Worm (Caenorhabditis elegans) whole organism, midembryonic: ENCODE measurements around the gene C04G2.5.
A peak's percentile ranks its signal among the peaks of the same experiment; 100 is the strongest.

Experiments used
- T22C8.4 ChIP-seq: fragments of 200-800 bp; sonication (Bioruptor generic); IDR thresholded peaks from 2 replicates; pipeline ENCODE4 v1.3.6; 2022; ENCODE audit warnings: missing genetic modification characterization, missing compliant biosample characterization
- cog-1 ChIP-seq: sonication (generic microtip); optimal IDR thresholded peaks from 2 replicates; lab custom pipeline; 2016; ENCODE audit warnings: missing genetic modification characterization, missing compliant biosample characterization
- flt-1 ChIP-seq: fragments of 200-800 bp; sonication (Bioruptor generic); IDR thresholded peaks from 2 replicates; pipeline ENCODE4 v1.3.6; 2022; ENCODE audit warnings: missing genetic modification characterization, missing compliant biosample characterization
- klf-2 ChIP-seq: fragments of 200-800 bp; sonication (Bioruptor generic); conservative IDR thresholded peaks from 2 replicates; pipeline ENCODE4 v1.3.6; 2022; ENCODE audit warnings: missing genetic modification reagents, missing genetic modification characterization, missing compliant biosample characterization
- med-1 ChIP-seq: sonication (generic microtip); optimal IDR thresholded peaks from 2 replicates; lab custom pipeline; 2017; ENCODE audit warnings: missing genetic modification characterization, mild to moderate bottlenecking, missing compliant biosample characterization, antibody characterized with exemption, missing genetic modification reagents; ENCODE audit not compliant: insufficient read depth
- ref-1 ChIP-seq: fragments of 200-800 bp; sonication (Bioruptor generic); conservative IDR thresholded peaks from 2 replicates; pipeline ENCODE4 v1.3.6; 2022; ENCODE audit warnings: missing genetic modification reagents, missing genetic modification characterization, missing compliant biosample characterization
- tab-1 ChIP-seq: fragments of 200-800 bp; sonication (Bioruptor generic); IDR thresholded peaks from 2 replicates; pipeline ENCODE4 v1.3.6; 2022; ENCODE audit warnings: missing genetic modification characterization, missing compliant biosample characterization
- ztf-23 ChIP-seq: fragments of 200-800 bp; sonication (Bioruptor generic); IDR thresholded peaks from 2 replicates; pipeline ENCODE4 v1.3.6; 2022; ENCODE audit warnings: missing genetic modification reagents, missing genetic modification characterization, missing compliant biosample characterization
- ztf-29 ChIP-seq: fragments of 200-800 bp; sonication (Bioruptor generic); IDR thresholded peaks from 2 replicates; pipeline ENCODE4 v1.3.6; 2022; ENCODE audit warnings: missing genetic modification reagents, missing genetic modification characterization, missing compliant biosample characterization

Gene C04G2.5

DNA sequence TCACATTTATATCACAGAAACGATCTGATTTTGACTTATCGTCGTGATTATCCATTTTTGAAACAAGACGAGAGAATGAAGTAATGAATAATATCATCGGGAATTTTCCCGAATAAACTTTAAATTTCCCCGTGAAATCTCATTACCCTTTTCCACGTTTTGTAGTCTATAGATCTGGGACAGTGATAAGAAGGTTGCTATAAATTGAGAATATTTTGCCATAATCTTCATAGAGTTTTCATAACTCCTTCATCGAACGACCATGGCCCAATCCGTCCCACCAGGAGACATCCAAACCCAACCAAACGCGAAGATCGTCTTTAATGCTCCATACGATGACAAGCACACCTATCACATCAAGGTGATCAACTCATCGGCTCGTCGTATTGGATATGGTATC, at the start of gene C04G2.5, which contains the start of gene msp-36:
Gene C04G2.5 (minus strand): TSS at position 101 of the 400 bp plus-strand sequence.
Gene msp-36 (plus strand): TSS at position 263 of the 400 bp plus-strand sequence.
- TF ChIP-seq T22C8.4 (GFP tag; lab: Robert Waterston, UW) (no peak), tab-1 (GFP tag; lab: Robert Waterston, UW) (no peak), ztf-29 (no peak), cog-1 (tag; lab: Kevin White, UChicago) (no peak), ref-1 (GFP tag; lab: Robert Waterston, UW) (no peak), ztf-23 (no peak), med-1 (GFP tag; lab: Kevin White, UChicago) (no peak), klf-2 (GFP tag; lab: Robert Waterston, UW) (no peak), flt-1 (GFP tag; lab: Robert Waterston, UW) (no peak)

DNA sequence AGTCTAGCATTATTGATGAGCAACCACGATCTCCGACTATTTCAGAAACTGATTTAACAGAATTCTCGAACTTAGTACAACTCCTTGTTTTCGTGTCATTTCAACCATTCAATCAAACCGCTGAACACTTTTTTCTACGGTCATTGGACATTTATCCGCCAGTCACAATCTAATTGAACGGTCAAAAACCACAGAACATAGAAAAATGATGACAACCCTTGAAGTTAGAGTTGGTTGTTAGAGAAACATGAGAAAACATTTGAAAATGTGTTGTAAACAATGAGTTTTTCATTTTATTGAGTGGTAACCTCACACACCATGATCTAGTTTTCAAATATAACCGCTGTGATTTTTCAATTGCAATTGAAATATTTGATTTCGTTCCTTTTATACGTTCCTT, 49.4 kb upstream of the C04G2.5 start:
- TF ChIP-seq med-1 (GFP tag; lab: Kevin White, UChicago) (no peak), ref-1 (GFP tag; lab: Robert Waterston, UW) (no peak), ztf-29 (no peak), cog-1 (tag; lab: Kevin White, UChicago) (no peak), tab-1 (GFP tag; lab: Robert Waterston, UW) (no peak), ztf-23 (no peak), T22C8.4 (GFP tag; lab: Robert Waterston, UW) (no peak), klf-2 (GFP tag; lab: Robert Waterston, UW) (no peak), flt-1 (GFP tag; lab: Robert Waterston, UW) (no peak)

DNA sequence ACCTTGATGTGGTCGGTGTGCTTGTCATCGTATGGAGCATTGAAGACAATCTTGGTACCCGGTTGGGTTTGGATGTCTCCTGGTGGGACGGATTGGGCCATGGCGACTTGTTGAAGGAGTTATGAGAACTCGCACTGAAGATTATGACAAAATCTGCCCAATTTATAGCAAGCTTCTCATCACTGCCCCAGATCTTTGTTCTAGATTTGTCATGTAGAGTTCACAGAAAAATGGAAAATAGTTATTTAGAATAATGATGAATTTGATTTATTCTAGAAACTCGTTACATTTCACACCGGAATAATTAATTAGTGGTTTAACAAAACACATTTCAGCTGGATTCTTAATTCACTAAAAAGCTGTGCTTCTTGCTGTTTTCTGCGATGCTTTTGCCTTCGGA, 48.6 kb upstream of the C04G2.5 start, which contains the start of gene msp-38:
Gene msp-38 (minus strand): TSS at position 101 of the 400 bp plus-strand sequence.
- no peak for TF ChIP-seq ref-1 (GFP tag; lab: Robert Waterston, UW)
- no peak for TF ChIP-seq ztf-29

DNA sequence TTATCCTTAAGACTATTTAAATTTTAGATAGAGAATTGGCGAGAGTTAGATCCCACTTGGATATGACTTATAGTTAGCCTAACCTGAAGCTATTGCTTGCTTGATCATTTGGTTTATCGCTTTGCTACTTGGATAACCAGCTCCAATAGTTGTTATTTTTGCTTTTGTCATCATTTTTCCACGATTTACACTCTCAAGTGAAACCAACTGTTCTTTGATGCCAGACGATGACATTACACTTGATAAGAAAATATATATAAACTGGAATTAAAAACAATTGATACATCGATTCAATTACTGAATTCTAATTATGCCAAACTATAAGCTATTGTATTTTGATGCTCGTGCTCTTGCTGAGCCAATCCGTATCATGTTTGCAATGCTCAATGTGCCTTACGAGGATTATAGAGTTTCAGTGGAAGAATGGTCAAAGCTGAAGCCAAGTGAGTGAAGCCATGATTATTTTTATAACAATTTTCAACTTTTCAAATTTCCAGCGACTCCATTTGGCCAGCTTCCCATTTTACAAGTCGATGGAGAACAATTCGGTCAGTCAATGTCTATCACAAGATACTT, 46.9 kb upstream of the C04G2.5 start, which contains the start of the genes gst-2, gst-4 and dhs-12:
Gene gst-2 (minus strand): TSS at position 132 of the 576 bp plus-strand sequence.
Gene gst-4 (plus strand): TSS at position 296 of the 576 bp plus-strand sequence.
Gene dhs-12 (plus strand): TSS at position 526 of the 576 bp plus-strand sequence.
- no peak for TF ChIP-seq flt-1 (GFP tag; lab: Robert Waterston, UW)
- no peak for TF ChIP-seq tab-1 (GFP tag; lab: Robert Waterston, UW)
- TF ChIP-seq klf-2 (GFP tag; lab: Robert Waterston, UW), result no peak
- no peak for TF ChIP-seq T22C8.4 (GFP tag; lab: Robert Waterston, UW)
- TF ChIP-seq med-1 (GFP tag; lab: Kevin White, UChicago), result no peak
- TF ChIP-seq cog-1 (tag; lab: Kevin White, UChicago), result no peak
- no peak for TF ChIP-seq ztf-23
- no peak for TF ChIP-seq ref-1 (GFP tag; lab: Robert Waterston, UW)
- no peak for TF ChIP-seq ztf-29

DNA sequence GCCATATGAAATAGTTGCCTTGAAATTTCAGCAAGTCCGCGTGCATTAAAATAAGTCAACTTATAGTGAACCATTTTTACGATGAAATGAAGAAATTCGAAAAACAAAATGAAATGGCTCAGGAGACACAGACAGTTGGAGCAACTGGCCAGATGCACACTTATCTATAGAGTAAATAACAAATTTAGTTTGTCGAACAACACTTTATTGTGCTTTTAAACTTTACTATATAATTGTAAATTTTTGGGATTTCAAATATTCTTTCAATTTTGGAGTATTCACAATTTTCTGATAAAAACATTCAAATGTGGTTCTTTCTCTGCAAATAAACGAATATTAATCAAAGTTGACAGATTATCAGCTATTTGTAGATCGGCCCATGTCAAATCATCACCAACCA, 45.1 kb upstream of the C04G2.5 start, which contains the start of gene gst-3:
Gene gst-3 (minus strand): TSS at position 101 of the 400 bp plus-strand sequence.
- TF ChIP-seq ztf-23, result no peak
- TF ChIP-seq ztf-29, result no peak
- TF ChIP-seq flt-1 (GFP tag; lab: Robert Waterston, UW), result no peak
- no peak for TF ChIP-seq cog-1 (tag; lab: Kevin White, UChicago)
- TF ChIP-seq tab-1 (GFP tag; lab: Robert Waterston, UW), result no peak
- TF ChIP-seq T22C8.4 (GFP tag; lab: Robert Waterston, UW), result no peak
- TF ChIP-seq klf-2 (GFP tag; lab: Robert Waterston, UW), result no peak
- TF ChIP-seq med-1 (GFP tag; lab: Kevin White, UChicago), result no peak
- TF ChIP-seq ref-1 (GFP tag; lab: Robert Waterston, UW), result no peak

DNA sequence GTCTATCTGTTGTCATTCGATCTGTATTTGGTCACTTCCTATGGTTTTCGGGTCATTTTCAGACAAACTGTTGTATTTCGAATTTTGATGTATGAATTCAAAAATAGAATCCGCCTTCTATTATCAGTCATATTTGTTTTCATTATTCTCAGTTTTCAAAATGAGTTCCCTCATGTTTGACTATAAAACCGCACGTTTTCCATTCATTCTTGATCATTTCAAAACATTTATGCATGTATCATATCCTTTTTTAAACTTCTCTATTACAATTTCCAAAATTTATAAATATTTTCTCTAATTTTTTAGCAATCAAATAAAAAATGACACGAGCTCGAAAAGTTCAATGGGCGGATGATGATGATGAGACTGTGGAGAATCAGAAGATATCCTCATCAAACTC, 42.7 kb upstream of the C04G2.5 start, which contains the start of gene K08F4.12:
Gene K08F4.12 (plus strand): TSS at position 301 of the 400 bp plus-strand sequence.
- TF ChIP-seq ref-1 (GFP tag; lab: Robert Waterston, UW), result no peak
- TF ChIP-seq cog-1 (tag; lab: Kevin White, UChicago), result no peak
- no peak for TF ChIP-seq flt-1 (GFP tag; lab: Robert Waterston, UW)
- TF ChIP-seq ztf-23, result no peak
- TF ChIP-seq tab-1 (GFP tag; lab: Robert Waterston, UW), result no peak
- no peak for TF ChIP-seq ztf-29
- TF ChIP-seq med-1 (GFP tag; lab: Kevin White, UChicago), result no peak
- no peak for TF ChIP-seq klf-2 (GFP tag; lab: Robert Waterston, UW)
- TF ChIP-seq T22C8.4 (GFP tag; lab: Robert Waterston, UW), result no peak

DNA sequence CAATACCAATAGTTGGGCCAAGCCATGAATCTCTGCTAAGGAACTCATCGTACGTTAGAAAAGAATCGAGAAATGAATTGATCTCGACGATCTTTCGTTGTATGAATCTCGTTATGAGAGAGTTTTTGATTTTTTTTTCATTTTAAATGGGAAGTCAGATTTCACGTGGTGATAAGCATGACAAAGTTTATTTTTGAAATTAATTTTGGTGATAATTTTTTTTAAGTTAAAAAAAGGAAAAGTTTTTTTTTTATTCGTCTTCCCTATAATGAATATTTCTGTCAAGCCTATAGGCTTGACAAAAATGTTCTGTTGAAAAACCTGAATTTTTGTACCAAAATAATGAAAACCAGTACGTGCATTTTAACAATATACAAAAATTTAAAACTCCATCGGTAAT, 40.7 kb upstream of the C04G2.5 start, which contains the start of gene K08F4.5:
Gene K08F4.5 (minus strand): TSS at position 101 of the 400 bp plus-strand sequence.
- TF ChIP-seq ztf-23, result no peak
- TF ChIP-seq ref-1 (GFP tag; lab: Robert Waterston, UW), result no peak
- TF ChIP-seq med-1 (GFP tag; lab: Kevin White, UChicago), result no peak
- TF ChIP-seq T22C8.4 (GFP tag; lab: Robert Waterston, UW), result no peak
- no peak for TF ChIP-seq cog-1 (tag; lab: Kevin White, UChicago)
- TF ChIP-seq flt-1 (GFP tag; lab: Robert Waterston, UW), result no peak
- no peak for TF ChIP-seq klf-2 (GFP tag; lab: Robert Waterston, UW)
- no peak for TF ChIP-seq ztf-29
- no peak for TF ChIP-seq tab-1 (GFP tag; lab: Robert Waterston, UW)

DNA sequence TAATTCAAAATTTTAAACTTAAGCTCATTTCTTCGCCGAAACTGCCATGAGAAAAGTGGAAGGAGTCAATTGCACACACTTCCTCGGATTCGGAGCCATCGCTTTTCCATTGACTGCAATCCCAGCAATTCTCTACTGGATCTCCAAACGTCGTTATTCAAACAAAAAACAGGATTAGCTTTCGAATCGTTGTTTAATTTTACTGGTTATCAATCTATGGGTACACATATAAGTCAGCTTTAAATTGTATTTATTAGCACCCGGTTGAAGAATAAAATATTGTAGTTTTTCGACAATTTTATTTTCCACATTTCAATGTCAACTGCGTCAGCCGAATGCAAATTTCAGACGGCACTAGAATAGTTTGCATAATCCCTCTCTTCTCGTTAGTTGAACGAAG, 34.9 kb upstream of the C04G2.5 start, which contains the start of gene glt-3:
Gene glt-3 (plus strand): TSS at position 301 of the 400 bp plus-strand sequence.
- TF ChIP-seq ref-1 (GFP tag; lab: Robert Waterston, UW), result no peak
- no peak for TF ChIP-seq ztf-23
- no peak for TF ChIP-seq med-1 (GFP tag; lab: Kevin White, UChicago)
- no peak for TF ChIP-seq klf-2 (GFP tag; lab: Robert Waterston, UW)
- TF ChIP-seq ztf-29, result no peak
- TF ChIP-seq flt-1 (GFP tag; lab: Robert Waterston, UW), result no peak
- no peak for TF ChIP-seq T22C8.4 (GFP tag; lab: Robert Waterston, UW)
- TF ChIP-seq cog-1 (tag; lab: Kevin White, UChicago), result no peak
- TF ChIP-seq tab-1 (GFP tag; lab: Robert Waterston, UW), result no peak

DNA sequence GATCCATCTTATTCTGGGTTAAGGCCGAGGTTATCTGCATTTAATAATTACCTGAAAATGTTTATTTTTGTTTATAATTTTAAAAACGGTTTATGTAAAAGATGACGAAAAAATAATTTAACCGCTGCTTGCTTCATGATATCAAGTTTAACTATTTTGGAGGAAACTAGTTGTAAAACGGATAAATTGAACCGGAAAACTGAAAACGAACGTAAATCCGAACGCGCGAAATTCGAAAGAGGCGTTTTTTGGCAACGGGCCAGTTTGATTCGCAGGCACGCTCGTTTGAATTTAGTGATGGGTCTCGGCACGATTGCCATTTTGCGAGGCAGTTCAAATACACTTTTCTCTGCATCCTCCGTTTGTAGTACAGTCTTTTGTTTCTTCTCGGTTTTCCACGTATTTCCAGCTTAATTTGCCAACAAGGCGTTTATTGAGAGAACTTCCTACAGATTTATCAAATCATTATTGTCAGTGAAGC, 33.9 kb upstream of the C04G2.5 start, which contains the start of the genes gtbp-1 and K08F4.3:
Gene gtbp-1 (minus strand): TSS at position 51 of the 481 bp plus-strand sequence.
Gene K08F4.3 (plus strand): TSS at position 352 of the 481 bp plus-strand sequence.
- TF ChIP-seq ztf-23 (peak; percentile 50; the same call in 1 of the 2 replicates), T22C8.4 (GFP tag; lab: Robert Waterston, UW) (no peak), klf-2 (GFP tag; lab: Robert Waterston, UW) (no peak)
